Worm (Caenorhabditis elegans): ENCODE data around the gene M03C11.9.

The M03C11.9 gene

ce11 chrIII:10351595-10352207 is 39.8 kb downstream of the M03C11.9 start, which contains the start of gene T07C4.3 (continued):
- no peak for TF ChIP-seq C06A6.2 (GFP tag; conservative IDR thresholded peaks at IDR 0.05)
- no peak for TF ChIP-seq mel-28 (tag; optimal IDR thresholded peaks at IDR 0.05; ENCODE audit: borderline replicate concordance)

ce11 chrIII:10347049-10347448 is 44.5 kb downstream of the M03C11.9 start, which contains the start of gene tbx-8:
TSS of gene tbx-8 (plus strand) at chrIII:10347349.
- TF ChIP-seq xnd-1 (tag; optimal IDR thresholded peaks at IDR 0.05) (no peak), somi-1 (GFP tag; optimal IDR thresholded peaks at IDR 0.05) (no peak), zfh-2 (GFP tag; conservative IDR thresholded peaks at IDR 0.05) (peak; percentile 46; the same call in 1 of the 2 replicates), fkh-3 (tag; optimal IDR thresholded peaks at IDR 0.05) (no peak)

- TF ChIP-seq mel-28 (tag; optimal IDR thresholded peaks at IDR 0.05; ENCODE audit: borderline replicate concordance) (no peak), nhr-90 (tag; optimal IDR thresholded peaks at IDR 0.05) (no peak), unc-62 (GFP tag; optimal IDR thresholded peaks at IDR 0.05) (peak; percentile 56), dpl-1 (GFP tag; optimal IDR thresholded peaks at IDR 0.05) (no peak), zim-3 (tag; optimal IDR thresholded peaks at IDR 0.05) (no peak)
Observed at ce11 chrIII:10344762-10345161, 46.8 kb downstream of the M03C11.9 start.

ce11 chrIII:10341758-10342157 is 49.8 kb downstream of the M03C11.9 start, which contains the start of gene tbx-9:
TSS of gene tbx-9 (minus strand) at chrIII:10341858.
- TF ChIP-seq madf-3 (GFP tag; IDR thresholded peaks at IDR 0.05) (no peak), sea-2 (GFP tag; IDR thresholded peaks at IDR 0.05) (no peak), dox-1 (GFP tag; IDR thresholded peaks at IDR 0.05) (no peak), ceh-40 (GFP tag; IDR thresholded peaks at IDR 0.05) (no peak), B0336.3 (GFP tag; IDR thresholded peaks at IDR 0.05) (no peak), let-526 (GFP tag; IDR thresholded peaks at IDR 0.05) (no peak), ceh-100 (GFP tag; IDR thresholded peaks at IDR 0.05) (no peak), Y53F4B.3 (GFP tag; IDR thresholded peaks at IDR 0.05) (no peak), pha-4 (tag; optimal IDR thresholded peaks at IDR 0.05) (no peak), fkh-3 (tag; optimal IDR thresholded peaks at IDR 0.05) (no peak), pbrm-1 (GFP tag; IDR thresholded peaks at IDR 0.05) (no peak), nfyb-1 (GFP tag; IDR thresholded peaks at IDR 0.05) (no peak), ccch-3 (GFP tag; optimal IDR thresholded peaks at IDR 0.05) (no peak), cebp-1 (GFP tag; IDR thresholded peaks at IDR 0.05) (no peak), cebp-1 (tag; optimal IDR thresholded peaks at IDR 0.05) (no peak), lsy-27 (tag; optimal IDR thresholded peaks at IDR 0.05; ENCODE audit: borderline replicate concordance, insufficient read depth) (no peak), nfya-1 (tag; optimal IDR thresholded peaks at IDR 0.05; ENCODE audit: borderline replicate concordance, insufficient read depth) (no peak), snpc-1.1 (tag; optimal IDR thresholded peaks at IDR 0.05; ENCODE audit: insufficient read depth) (no peak), dpff-1 (tag; optimal IDR thresholded peaks at IDR 0.05) (no peak)

ce11 chrIII:10339949-10340348 is 51.6 kb downstream of the M03C11.9 start:
- TF ChIP-seq lin-26 (GFP tag; IDR thresholded peaks at IDR 0.05) (no peak), chd-7 (tag; optimal IDR thresholded peaks at IDR 0.05) (no peak), repo-1 (tag; optimal IDR thresholded peaks at IDR 0.05) (peak; percentile 21), lin-35 (GFP tag; optimal IDR thresholded peaks at IDR 0.05) (no peak), let-607 (tag; optimal IDR thresholded peaks at IDR 0.05) (no peak), tbx-9 (tag; optimal IDR thresholded peaks at IDR 0.05; ENCODE audit: borderline replicate concordance) (peak; percentile 12), rpc-1 (optimal IDR thresholded peaks at IDR 0.05) (no peak), rpc-1 (tag; optimal IDR thresholded peaks at IDR 0.05) (no peak), ekl-4 (GFP tag; IDR thresholded peaks at IDR 0.05) (no peak), Y79H2A.3 (GFP tag; conservative IDR thresholded peaks at IDR 0.05) (no peak), cebp-2 (GFP tag; IDR thresholded peaks at IDR 0.05) (0 out of 2 replicates have a peak, but pooled peaks have one; percentile 19), egl-44 (GFP tag; IDR thresholded peaks at IDR 0.05) (no peak), F10E7.11 (tag; optimal IDR thresholded peaks at IDR 0.05) (no peak), fkh-3 (tag; optimal IDR thresholded peaks at IDR 0.05) (no peak)
